Worm (Caenorhabditis elegans) whole organism, mixed stage, embryonic: ENCODE measurements around the gene ZK666.1.

Experiments used
- elt-1 ChIP-seq: sonication (generic microtip); optimal IDR thresholded peaks from 2 replicates; lab custom pipeline; 2017; ENCODE audit warnings: missing genetic modification characterization, mild to moderate bottlenecking, missing compliant biosample characterization, antibody characterized with exemption, moderate library complexity, borderline replicate concordance; ENCODE audit not compliant: insufficient read depth
- nhr-76 ChIP-seq: sonication (generic microtip); optimal IDR thresholded peaks from 2 replicates; lab custom pipeline; 2017; ENCODE audit warnings: missing biosample characterization, missing genetic modification characterization
- ztf-11 ChIP-seq: fragments of 150-350 bp; optimal IDR thresholded peaks from 2 replicates; lab custom pipeline; 2014; ENCODE audit warnings: missing biosample characterization, missing genetic modification characterization

- TF ChIP-seq elt-1 = no peak
- no peak for TF ChIP-seq nhr-76 (tag; lab: Kevin White, UChicago)
- no peak for TF ChIP-seq ztf-11
Observed at ce11 chrII:10446300-10446699, 24.8 kb downstream of the ZK666.1 start.
